Worm (Caenorhabditis elegans): Measurements from ENCODE around the gene tgn-38.
A peak's percentile ranks its signal among the peaks of the same experiment; 100 is the strongest.

ce11 chrIV:11986407-11986806 lies 42.6 kb downstream of the tgn-38 start:
- TF ChIP-seq unc-62 (GFP tag; optimal IDR thresholded peaks at IDR 0.05 in 1 of 2) (peak in 1 of 2 experiments; percentile 84), unc-62 (tag; optimal IDR thresholded peaks at IDR 0.05) (no peak), spr-1 (tag; optimal IDR thresholded peaks at IDR 0.05) (no peak), snpc-4 (tag; optimal IDR thresholded peaks at IDR 0.05) (no peak), daf-8 (GFP tag; IDR thresholded peaks at IDR 0.05) (no peak), dve-1 (tag; optimal IDR thresholded peaks at IDR 0.05; ENCODE audit: insufficient read depth) (no peak), nhr-111 (GFP tag; optimal IDR thresholded peaks at IDR 0.05) (no peak), mdl-1 (tag; optimal IDR thresholded peaks at IDR 0.05) (no peak), vab-7 (GFP tag; IDR thresholded peaks at IDR 0.05) (no peak), egl-27 (tag; optimal IDR thresholded peaks at IDR 0.05) (no peak), hlh-30 (tag; optimal IDR thresholded peaks at IDR 0.05; ENCODE audit: insufficient read depth) (no peak)
